Worm (Caenorhabditis elegans) whole organism, L3 larva: ENCODE results near the gene ddr-1.

Experiments
- ZK546.5 ChIP-seq: sonication (generic microtip); optimal IDR thresholded peaks from 2 replicates; lab custom pipeline; 2017; ENCODE audit warnings: missing biosample characterization, missing genetic modification characterization
- aly-2 ChIP-seq: fragments of 150-350 bp; optimal IDR thresholded peaks from 2 replicates; lab custom pipeline; 2014; ENCODE audit warnings: missing biosample characterization, missing genetic modification characterization
- ama-1 ChIP-seq: fragments of 150-350 bp; optimal IDR thresholded peaks from 2 replicates; lab custom pipeline; 2018
- ceh-16 ChIP-seq: sonication (generic microtip); optimal IDR thresholded peaks from 2 replicates; lab custom pipeline; 2017; ENCODE audit warnings: missing biosample characterization, missing genetic modification characterization
- ceh-28 ChIP-seq: fragments of 150-350 bp; optimal IDR thresholded peaks from 2 replicates; lab custom pipeline; 2014; ENCODE audit warnings: missing biosample characterization, missing genetic modification reagents, missing genetic modification characterization
- ceh-82 ChIP-seq: fragments of 150-350 bp; optimal IDR thresholded peaks from 2 replicates; lab custom pipeline; 2014; ENCODE audit warnings: missing biosample characterization, missing genetic modification characterization
- ceh-9 ChIP-seq: sonication (generic microtip); optimal IDR thresholded peaks from 2 replicates; lab custom pipeline; 2018; ENCODE audit warnings: missing biosample characterization, missing genetic modification characterization
- daf-12 ChIP-seq: fragments of 150-350 bp; optimal IDR thresholded peaks from 2 replicates; lab custom pipeline; 2014; ENCODE audit warnings: missing biosample characterization, missing genetic modification reagents, missing genetic modification characterization
- egl-27 ChIP-seq: sonication (generic microtip); optimal IDR thresholded peaks from 4 replicates; lab custom pipeline; 2017; ENCODE audit warnings: missing biosample characterization, missing genetic modification reagents, missing genetic modification characterization
- egl-5 ChIP-seq: fragments of 150-350 bp; optimal IDR thresholded peaks from 2 replicates; lab custom pipeline; 2017; ENCODE audit warnings: missing biosample characterization, missing genetic modification reagents, missing genetic modification characterization, inconsistent platforms
- elt-1 ChIP-seq: fragments of 150-350 bp; optimal IDR thresholded peaks from 2 replicates; lab custom pipeline; 2014; ENCODE audit warnings: missing biosample characterization, missing genetic modification characterization
- elt-2 ChIP-seq: sonication (generic microtip); optimal IDR thresholded peaks from 2 replicates; lab custom pipeline; 2016; ENCODE audit warnings: missing genetic modification reagents, mild to moderate bottlenecking, missing genetic modification characterization, missing compliant biosample characterization
- elt-3 ChIP-seq, 3 experiments: fragments of 150-350 bp in 1 of 3; sonication (generic microtip) in 2 of 3; optimal IDR thresholded peaks; 2 replicates in 2 of 3; 4 replicates in 1 of 3; lab custom pipeline; 2014 to 2017; ENCODE audit warnings: missing biosample characterization in 3 of 3, missing genetic modification characterization in 3 of 3
- eor-1 ChIP-seq, 2 experiments: fragments of 150-350 bp; optimal IDR thresholded peaks; 2 replicates each; lab custom pipeline; 2014 to 2018; ENCODE audit warnings: missing biosample characterization in 2 of 2, missing genetic modification characterization in 2 of 2
- fkh-10 ChIP-seq: sonication (generic microtip); optimal IDR thresholded peaks from 2 replicates; lab custom pipeline; 2017; ENCODE audit warnings: missing biosample characterization, missing genetic modification reagents, missing genetic modification characterization
- fkh-2 ChIP-seq: fragments of 150-350 bp; optimal IDR thresholded peaks from 2 replicates; lab custom pipeline; 2014; ENCODE audit warnings: missing biosample characterization, missing genetic modification reagents, missing genetic modification characterization
- fos-1 ChIP-seq: fragments of 150-350 bp; optimal IDR thresholded peaks from 2 replicates; lab custom pipeline; 2014; ENCODE audit warnings: missing biosample characterization, missing genetic modification characterization
- hmg-11 ChIP-seq: sonication (generic microtip); optimal IDR thresholded peaks from 2 replicates; lab custom pipeline; 2016; ENCODE audit warnings: missing genetic modification characterization, missing compliant biosample characterization
- jun-1 ChIP-seq: fragments of 150-350 bp; optimal IDR thresholded peaks from 2 replicates; lab custom pipeline; 2014; ENCODE audit warnings: missing biosample characterization, missing genetic modification reagents, missing genetic modification characterization
- lin-15B ChIP-seq: fragments of 150-350 bp; optimal IDR thresholded peaks from 2 replicates; lab custom pipeline; 2014; ENCODE audit warnings: missing biosample characterization, missing genetic modification characterization
- lsy-12 ChIP-seq: sonication (generic microtip); optimal IDR thresholded peaks from 2 replicates; lab custom pipeline; 2016; ENCODE audit warnings: mild to moderate bottlenecking, missing genetic modification characterization, missing compliant biosample characterization
- mdl-1 ChIP-seq: fragments of 150-350 bp; optimal IDR thresholded peaks from 2 replicates; lab custom pipeline; 2014; ENCODE audit warnings: missing biosample characterization, missing genetic modification characterization
- mml-1 ChIP-seq: fragments of 150-350 bp; sonication (generic microtip); optimal IDR thresholded peaks from 3 replicates; lab custom pipeline; 2014; ENCODE audit warnings: missing biosample characterization, missing genetic modification characterization
- nhr-11 ChIP-seq: fragments of 150-350 bp; optimal IDR thresholded peaks from 2 replicates; lab custom pipeline; 2014; ENCODE audit warnings: missing biosample characterization, missing genetic modification characterization
- nhr-12 ChIP-seq: fragments of 150-350 bp; optimal IDR thresholded peaks from 2 replicates; lab custom pipeline; 2014; ENCODE audit warnings: missing biosample characterization, missing genetic modification characterization
- nhr-23 ChIP-seq: fragments of 150-350 bp; optimal IDR thresholded peaks from 2 replicates; lab custom pipeline; 2014; ENCODE audit warnings: missing biosample characterization, missing genetic modification reagents, missing genetic modification characterization
- nhr-237 ChIP-seq: fragments of 150-350 bp; optimal IDR thresholded peaks from 2 replicates; lab custom pipeline; 2014; ENCODE audit warnings: missing biosample characterization, missing genetic modification characterization
- nhr-25 ChIP-seq: sonication (generic microtip); optimal IDR thresholded peaks from 2 replicates; lab custom pipeline; 2017; ENCODE audit warnings: missing biosample characterization, missing genetic modification characterization
- nhr-28 ChIP-seq: fragments of 150-350 bp; optimal IDR thresholded peaks from 2 replicates; lab custom pipeline; 2014; ENCODE audit warnings: missing biosample characterization, missing genetic modification characterization
- nhr-43 ChIP-seq: sonication (generic microtip); optimal IDR thresholded peaks from 2 replicates; lab custom pipeline; 2016; ENCODE audit warnings: mild to moderate bottlenecking, missing genetic modification characterization, missing compliant biosample characterization; ENCODE audit not compliant: poor library complexity, severe bottlenecking
- nhr-67 ChIP-seq: fragments of 150-350 bp; optimal IDR thresholded peaks from 2 replicates; lab custom pipeline; 2014; ENCODE audit warnings: missing biosample characterization, missing genetic modification characterization
- nhr-76 ChIP-seq: fragments of 150-350 bp; sonication (generic microtip); optimal IDR thresholded peaks from 5 replicates; lab custom pipeline; 2014; ENCODE audit warnings: missing biosample characterization, missing genetic modification characterization
- nhr-77 ChIP-seq: fragments of 150-350 bp; optimal IDR thresholded peaks from 2 replicates; lab custom pipeline; 2014; ENCODE audit warnings: missing biosample characterization, missing genetic modification characterization
- pha-4 ChIP-seq: fragments of 150-350 bp; optimal IDR thresholded peaks from 2 replicates; lab custom pipeline; 2014; ENCODE audit warnings: missing biosample characterization, missing genetic modification reagents, missing genetic modification characterization
- pqm-1 ChIP-seq: fragments of 150-350 bp; optimal IDR thresholded peaks from 2 replicates; lab custom pipeline; 2017; ENCODE audit warnings: missing biosample characterization, missing genetic modification characterization, inconsistent platforms
- sea-2 ChIP-seq: fragments of 150-350 bp; sonication (generic microtip); optimal IDR thresholded peaks from 4 replicates; lab custom pipeline; 2014; ENCODE audit warnings: missing biosample characterization, missing genetic modification reagents, missing genetic modification characterization
- skn-1 ChIP-seq: fragments of 150-350 bp; optimal IDR thresholded peaks from 2 replicates; lab custom pipeline; 2014; ENCODE audit warnings: missing biosample characterization, missing genetic modification characterization
- snpc-4 ChIP-seq: fragments of 150-350 bp; optimal IDR thresholded peaks from 2 replicates; lab custom pipeline; 2014; ENCODE audit warnings: missing biosample characterization, missing genetic modification characterization
- tbx-2 ChIP-seq: sonication (generic microtip); optimal IDR thresholded peaks from 2 replicates; lab custom pipeline; 2016; ENCODE audit warnings: mild to moderate bottlenecking, missing genetic modification characterization, missing compliant biosample characterization
- unc-39 ChIP-seq: sonication (generic microtip); optimal IDR thresholded peaks from 4 replicates; lab custom pipeline; 2017; ENCODE audit warnings: missing biosample characterization, missing genetic modification characterization
- unc-62 ChIP-seq: fragments of 150-350 bp; sonication (generic microtip); optimal IDR thresholded peaks from 4 replicates; lab custom pipeline; 2014; ENCODE audit warnings: missing biosample characterization, missing genetic modification reagents, missing genetic modification characterization
- zag-1 ChIP-seq: fragments of 150-350 bp; optimal IDR thresholded peaks from 2 replicates; lab custom pipeline; 2014; ENCODE audit warnings: missing biosample characterization, missing genetic modification characterization
- ztf-11 ChIP-seq: fragments of 150-350 bp; optimal IDR thresholded peaks from 2 replicates; lab custom pipeline; 2014; ENCODE audit warnings: missing biosample characterization, missing genetic modification characterization
- ztf-4 ChIP-seq: fragments of 150-350 bp; optimal IDR thresholded peaks from 2 replicates; lab custom pipeline; 2014; ENCODE audit warnings: missing biosample characterization, missing genetic modification characterization

The ddr-1 gene

DNA sequence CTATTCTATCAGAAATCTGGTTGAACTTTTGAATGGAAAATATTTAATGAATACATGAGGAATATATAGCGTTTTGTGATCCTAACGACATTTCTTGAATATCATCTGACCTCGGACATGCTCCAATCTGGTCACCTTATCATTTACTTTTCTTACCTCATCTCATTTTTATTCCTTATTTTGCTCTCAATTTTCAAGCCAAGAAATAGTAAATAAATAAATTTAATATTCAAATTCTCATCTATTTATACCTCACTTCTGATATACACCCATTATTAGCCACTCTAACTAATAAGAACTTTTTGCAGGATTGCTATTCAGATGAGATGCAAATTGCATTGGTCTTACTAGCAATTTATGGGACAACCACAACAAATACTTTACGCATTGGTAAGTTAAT, at the start of gene ddr-1:
Gene ddr-1 (plus strand): TSS at position 301 of the 400 bp plus-strand sequence.
- TF ChIP-seq jun-1 (tag; lab: Kevin White, UChicago) (no peak), ama-1 (lab: Kevin White, UChicago) (no peak), ceh-16 (tag; lab: Kevin White, UChicago) (no peak), ceh-82 (no peak), ZK546.5 (tag; lab: Kevin White, UChicago) (no peak), fos-1 (tag; lab: Kevin White, UChicago) (no peak), unc-62 (GFP tag; lab: Kevin White, UChicago) (no peak), nhr-25 (tag; lab: Kevin White, UChicago) (no peak), pqm-1 (no peak), zag-1 (tag; lab: Kevin White, UChicago) (no peak), fkh-10 (GFP tag; lab: Kevin White, UChicago) (no peak), nhr-76 (no peak), nhr-23 (tag; lab: Kevin White, UChicago) (no peak), elt-3 (tag; optimal IDR thresholded peaks at IDR 0.05; lab: Kevin White, UChicago) (no peak), ceh-9 (no peak), ztf-4 (tag; lab: Kevin White, UChicago) (no peak), nhr-12 (tag; lab: Kevin White, UChicago) (no peak), ceh-28 (tag; lab: Kevin White, UChicago) (no peak)

DNA sequence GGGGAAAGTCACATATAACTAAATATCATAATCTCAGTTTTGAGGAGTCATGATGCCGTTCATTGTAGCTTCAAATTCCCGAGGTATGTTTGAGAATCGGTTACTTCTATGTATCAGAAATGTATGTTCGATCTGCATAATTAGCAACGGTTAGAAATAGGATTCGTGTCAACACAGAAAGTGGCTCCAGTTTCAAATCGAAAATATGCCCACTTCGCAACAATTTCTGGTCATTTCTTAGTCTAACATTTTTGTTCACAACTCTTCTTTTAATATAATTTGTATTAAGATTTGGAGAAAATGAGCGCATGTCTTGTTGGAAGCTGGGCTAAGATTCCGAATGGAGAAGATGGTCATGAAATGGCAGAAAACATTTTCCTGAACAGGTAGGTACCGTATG, 47.5 kb upstream of the ddr-1 start, which contains the start of gene pks-1:
Gene pks-1 (plus strand): TSS at position 301 of the 400 bp plus-strand sequence.
- TF ChIP-seq daf-12 (tag; lab: Kevin White, UChicago) (no peak), nhr-28 (tag; lab: Kevin White, UChicago) (no peak), nhr-11 (tag; lab: Kevin White, UChicago) (no peak), nhr-12 (tag; lab: Kevin White, UChicago) (no peak), pqm-1 (no peak), nhr-67 (no peak), mml-1 (no peak), ama-1 (lab: Kevin White, UChicago) (no peak), ceh-16 (tag; lab: Kevin White, UChicago) (no peak), elt-2 (tag; lab: Kevin White, UChicago) (no peak), pha-4 (tag; lab: Kevin White, UChicago) (no peak), nhr-76 (no peak), eor-1 (tag; optimal IDR thresholded peaks at IDR 0.05; lab: Kevin White, UChicago) (no peak), elt-1 (tag; lab: Kevin White, UChicago) (no peak), sea-2 (GFP tag; lab: Kevin White, UChicago) (no peak), lin-15B (tag; lab: Kevin White, UChicago) (no peak)

DNA sequence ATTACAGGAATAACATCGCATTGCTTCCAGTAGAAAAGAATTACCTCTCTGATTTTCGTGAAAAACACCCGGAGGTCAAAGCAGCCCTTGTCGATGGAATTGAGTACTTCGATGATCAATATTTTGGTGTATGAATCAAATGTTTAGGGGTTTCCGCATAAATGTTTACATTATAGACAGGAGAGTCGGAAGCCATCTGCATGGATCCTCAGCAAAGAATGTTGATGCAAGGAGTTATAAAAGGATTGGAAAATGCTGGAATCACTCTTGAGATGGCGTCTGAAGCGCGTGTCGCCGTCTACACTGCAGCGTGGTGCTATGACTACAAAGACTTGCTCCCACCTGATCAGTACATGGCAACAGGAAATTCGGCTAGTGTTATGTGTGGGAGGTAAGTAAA, 46.8 kb upstream of the ddr-1 start, which contains the start of gene C41A3.2:
Gene C41A3.2 (minus strand): TSS at position 101 of the 400 bp plus-strand sequence.
- no peak for TF ChIP-seq ztf-11 (tag; lab: Kevin White, UChicago)

DNA sequence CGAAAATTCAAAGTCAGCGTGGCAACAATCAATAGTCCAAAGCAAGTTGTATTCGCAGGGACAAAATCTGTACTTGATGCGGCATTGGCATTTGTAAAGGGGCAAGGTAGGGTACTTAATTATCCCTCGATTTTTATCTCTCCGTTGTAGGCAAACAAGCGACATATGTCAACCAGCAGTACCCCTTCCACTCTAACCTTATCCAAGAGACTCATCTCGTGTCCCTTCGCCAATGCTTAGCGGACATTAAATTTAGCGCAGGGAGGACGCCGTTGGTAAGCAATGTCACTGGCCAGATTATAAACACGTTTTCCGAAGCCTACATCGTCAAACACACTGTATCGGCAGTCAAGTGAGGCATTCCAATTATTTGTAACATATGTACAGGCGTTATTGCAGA, 31.7 kb upstream of the ddr-1 start:
- TF ChIP-seq hmg-11, result no peak
- TF ChIP-seq ceh-9, result no peak
- TF ChIP-seq tbx-2 (tag; lab: Kevin White, UChicago), result peak; percentile 98
- peak; percentile 96 for TF ChIP-seq egl-27 (tag; lab: Kevin White, UChicago)
- peak; percentile 99 for TF ChIP-seq nhr-23 (tag; lab: Kevin White, UChicago)
- TF ChIP-seq eor-1 (tag; optimal IDR thresholded peaks at IDR 0.05; lab: Kevin White, UChicago), result no peak
- TF ChIP-seq nhr-237 (tag; lab: Kevin White, UChicago), result peak; percentile 76
- peak; percentile 60 for TF ChIP-seq ztf-11 (tag; lab: Kevin White, UChicago)
- peak; percentile 88 for TF ChIP-seq zag-1 (tag; lab: Kevin White, UChicago)
- peak; percentile 94 for TF ChIP-seq snpc-4
- TF ChIP-seq pha-4 (tag; lab: Kevin White, UChicago), result no peak
- peak; percentile 80 for TF ChIP-seq daf-12 (tag; lab: Kevin White, UChicago)
- TF ChIP-seq ztf-4 (tag; lab: Kevin White, UChicago), result peak; percentile 87
- TF ChIP-seq fos-1 (tag; lab: Kevin White, UChicago), result peak; percentile 95
- TF ChIP-seq nhr-77 (tag; lab: Kevin White, UChicago), result peak; percentile 96
- TF ChIP-seq skn-1 (tag; lab: Kevin White, UChicago), result peak; percentile 95
- TF ChIP-seq ZK546.5 (tag; lab: Kevin White, UChicago), result no peak
- peak; percentile 96 for TF ChIP-seq lsy-12 (tag; lab: Kevin White, UChicago)
- TF ChIP-seq aly-2, result peak; percentile 98
- peak; percentile 98 for TF ChIP-seq ceh-28 (tag; lab: Kevin White, UChicago)
- peak; percentile 98 for TF ChIP-seq egl-5 (tag; lab: Kevin White, UChicago)
- TF ChIP-seq unc-39, result peak; percentile 47
- TF ChIP-seq nhr-28 (tag; lab: Kevin White, UChicago), result peak; percentile 83
- TF ChIP-seq ceh-82, result peak; percentile 98
- TF ChIP-seq fkh-2 (tag; lab: Kevin White, UChicago), result peak; percentile 24
- TF ChIP-seq elt-3 (tag; optimal IDR thresholded peaks at IDR 0.05; lab: Kevin White, UChicago), result peak in 2 of 3 experiments; percentile 96 to 99
- peak; percentile 31 for TF ChIP-seq lin-15B (tag; lab: Kevin White, UChicago)
- peak; percentile 15 for TF ChIP-seq nhr-12 (tag; lab: Kevin White, UChicago)
- no peak for TF ChIP-seq ama-1 (lab: Kevin White, UChicago)
- TF ChIP-seq nhr-67, result peak; percentile 71
- TF ChIP-seq mdl-1 (tag; lab: Kevin White, UChicago), result peak; percentile 81
- peak; percentile 83 for TF ChIP-seq ceh-16 (tag; lab: Kevin White, UChicago)
- peak; percentile 99 for TF ChIP-seq jun-1 (tag; lab: Kevin White, UChicago)
- TF ChIP-seq nhr-43, result peak; percentile 99
